Worm (Caenorhabditis elegans): Measurements from ENCODE around the gene pqn-18.
A peak's percentile ranks its signal among the peaks of the same experiment; 100 is the strongest.

pqn-18 gene

ce11 chrX:12951175-12951574 lies 43.5 kb downstream of the pqn-18 start:
- TF ChIP-seq lsy-12 (tag; optimal IDR thresholded peaks at IDR 0.05) (no peak), elt-1 (tag; optimal IDR thresholded peaks at IDR 0.05) (no peak), elt-2 (tag; optimal IDR thresholded peaks at IDR 0.05) (no peak), ztf-11 (tag; optimal IDR thresholded peaks at IDR 0.05) (no peak), nhr-43 (tag; optimal IDR thresholded peaks at IDR 0.05; ENCODE audit: poor library complexity, severe bottlenecking) (no peak), lin-15B (tag; optimal IDR thresholded peaks at IDR 0.05) (no peak), tbx-2 (tag; optimal IDR thresholded peaks at IDR 0.05) (no peak), pha-4 (tag; optimal IDR thresholded peaks at IDR 0.05) (no peak)

DNA sequence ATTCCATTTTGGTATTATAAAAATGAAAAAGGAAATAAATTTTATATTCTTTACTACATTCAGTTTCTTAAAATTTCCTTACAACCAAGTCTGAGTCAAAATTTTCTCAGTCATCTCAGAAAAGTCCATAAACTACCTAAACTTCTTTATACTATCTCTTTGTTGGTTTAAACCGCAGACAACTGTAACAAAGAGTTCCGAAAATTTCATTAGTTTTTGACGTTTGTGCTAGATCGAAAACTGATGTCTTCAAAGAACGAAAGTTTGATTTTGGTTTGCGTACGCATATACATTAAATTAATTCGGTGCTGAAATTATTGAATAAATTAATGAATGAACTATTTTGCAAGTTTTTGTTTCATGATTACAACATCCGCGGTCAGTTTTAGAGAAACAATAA lies 51.3 kb downstream of the pqn-18 start:
- no peak for TF ChIP-seq ceh-9 (tag; optimal IDR thresholded peaks at IDR 0.05)
- peak; percentile 76 for TF ChIP-seq fkh-10 (GFP tag; optimal IDR thresholded peaks at IDR 0.05)
- TF ChIP-seq nhr-25 (tag; optimal IDR thresholded peaks at IDR 0.05), result no peak

DNA sequence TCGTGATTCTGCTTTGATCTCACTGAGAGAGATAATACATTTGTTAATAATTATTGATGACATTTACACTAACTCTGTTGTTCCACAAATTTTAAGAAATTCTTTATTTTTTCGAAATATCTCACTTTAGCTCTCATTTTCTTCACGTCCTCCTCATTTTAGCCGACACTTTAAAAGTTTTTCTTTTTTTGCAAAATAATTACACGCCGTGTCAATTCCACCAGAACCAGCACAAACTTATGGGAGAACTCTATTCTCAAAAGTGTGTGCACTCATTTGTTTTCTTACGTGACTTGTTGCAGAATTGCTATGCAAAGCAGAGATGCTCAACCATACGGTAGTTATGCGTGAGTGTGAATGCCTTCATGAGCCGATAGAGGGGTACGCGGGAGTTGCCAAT lies 57.5 kb downstream of the pqn-18 start, which contains the start of gene frpr-2:
Gene frpr-2 (plus strand): TSS at position 301 of the 400 bp plus-strand sequence.
- TF ChIP-seq ceh-82 (tag; optimal IDR thresholded peaks at IDR 0.05) (no peak), mml-1 (tag; optimal IDR thresholded peaks at IDR 0.05) (no peak)

All from whole organism, L3 larva.